Fruit fly (Drosophila melanogaster): Measurements from ENCODE around the gene CG11226.

The CG11226 gene

dm6 chr3L:22837651-22838614 lies 1.1 kb downstream of the CG11226 start (continued):
- no peak for TF ChIP-seq CG2129 (GFP tag; IDR thresholded peaks at IDR 0.05; ENCODE audit: partially characterized antibody)
- TF ChIP-seq CG14050 (GFP tag; IDR thresholded peaks at IDR 0.05): no peak
- TF ChIP-seq CG10543 (GFP tag; optimal IDR thresholded peaks at IDR 0.05): peak; percentile 76
- TF ChIP-seq CG11695 (GFP tag; IDR thresholded peaks at IDR 0.05): no peak
- TF ChIP-seq CG33557 (GFP tag; optimal IDR thresholded peaks at IDR 0.05): no peak
- 0 out of 3 replicates have a peak, but pooled peaks have one; percentile 34 for TF ChIP-seq hb (GFP tag; IDR thresholded peaks at IDR 0.05; ENCODE audit: partially characterized antibody)
- peak; percentile 30 for TF ChIP-seq grn (GFP tag; optimal IDR thresholded peaks at IDR 0.05)
- no peak for TF ChIP-seq stwl (tag; optimal IDR thresholded peaks at IDR 0.05)
- peak; percentile 99 for TF ChIP-seq GATAe (GFP tag; conservative IDR thresholded peaks at IDR 0.05)
- 0 out of 2 replicates have a peak, but pooled peaks have one; percentile 22 for TF ChIP-seq sna (GFP tag; IDR thresholded peaks at IDR 0.05; ENCODE audit: partially characterized antibody)
- TF ChIP-seq Mes4 (GFP tag; optimal IDR thresholded peaks at IDR 0.05): no peak
- TF ChIP-seq cg (GFP tag; optimal IDR thresholded peaks at IDR 0.05): peak; percentile 42
- TF ChIP-seq sr (GFP tag; IDR thresholded peaks at IDR 0.05): peak; percentile 10; the same call in 1 of the 3 replicates
- peak; percentile 47 for TF ChIP-seq lab (GFP tag; optimal IDR thresholded peaks at IDR 0.05)
- peak; percentile 71 for TF ChIP-seq Deaf1 (tag; optimal IDR thresholded peaks at IDR 0.05)
- peak; percentile 76 for TF ChIP-seq Adf1 (GFP tag; IDR thresholded peaks at IDR 0.05)
- peak; percentile 53; the same call in 1 of the 2 replicates for TF ChIP-seq CG31224 (GFP tag; IDR thresholded peaks at IDR 0.05)
- no peak for TF ChIP-seq CG8765 (GFP tag; IDR thresholded peaks at IDR 0.05)
- peak; percentile 29 for TF ChIP-seq CG18599 (GFP tag; optimal IDR thresholded peaks at IDR 0.05)
- peak; percentile 77 for TF ChIP-seq CG13894 (tag; optimal IDR thresholded peaks at IDR 0.05)
- TF ChIP-seq pho (GFP tag; optimal IDR thresholded peaks at IDR 0.05): peak; percentile 9
- TF ChIP-seq klu (GFP tag; IDR thresholded peaks at IDR 0.05): no peak
- peak; percentile 1 for TF ChIP-seq CG10147 (GFP tag; optimal IDR thresholded peaks at IDR 0.05)
- no peak for TF ChIP-seq CG18619 (GFP tag; optimal IDR thresholded peaks at IDR 0.05)
- TF ChIP-seq CG4360 (GFP tag; IDR thresholded peaks at IDR 0.05): peak; percentile 48; the same call in 1 of the 2 replicates

dm6 chr3L:22839243-22839642 lies 2.4 kb downstream of the CG11226 start:
- TF ChIP-seq Pdp1 (GFP tag; optimal IDR thresholded peaks at IDR 0.05) (peak in 1 of 2 experiments; percentile 48), row (GFP tag; IDR thresholded peaks at IDR 0.05) (no peak), CG1832 (GFP tag; optimal IDR thresholded peaks at IDR 0.05) (peak; percentile 46)

- TF ChIP-seq onecut (GFP tag; IDR thresholded peaks at IDR 0.05) (no peak), Dref (GFP tag; IDR thresholded peaks at IDR 0.05) (no peak), sd (tag; optimal IDR thresholded peaks at IDR 0.05) (no peak), CG30403 (GFP tag; optimal IDR thresholded peaks at IDR 0.05) (no peak), chinmo (GFP tag; IDR thresholded peaks at IDR 0.05; ENCODE audit: partially characterized antibody) (0 out of 4 replicates have a peak, but pooled peaks have one; percentile 67), run (tag; optimal IDR thresholded peaks at IDR 0.05) (no peak), Trl (optimal IDR thresholded peaks at IDR 0.05) (peak; percentile 56 to 67), Trl (GFP tag; optimal IDR thresholded peaks at IDR 0.05) (no peak), pho (GFP tag; optimal IDR thresholded peaks at IDR 0.05) (no peak), Oaz (GFP tag; IDR thresholded peaks at IDR 0.05) (no peak), CG17361 (GFP tag; IDR thresholded peaks at IDR 0.05) (no peak), ewg (GFP tag; optimal IDR thresholded peaks at IDR 0.05) (peak; percentile 94), mam (GFP tag; optimal IDR thresholded peaks at IDR 0.05) (no peak), sens (GFP tag) (peak; percentile 14), CG2199 (GFP tag; IDR thresholded peaks at IDR 0.05) (no peak), jumu (GFP tag; optimal IDR thresholded peaks at IDR 0.05) (no peak), CG13123 (GFP tag; optimal IDR thresholded peaks at IDR 0.05) (no peak), CG10267 (tag; optimal IDR thresholded peaks at IDR 0.05) (no peak), Ets97D (GFP tag; optimal IDR thresholded peaks at IDR 0.05) (no peak), Stat92E (GFP tag; optimal IDR thresholded peaks at IDR 0.05) (no peak)
Measured at dm6 chr3L:22839726-22840228, 2.9 kb downstream of the CG11226 start.

Data from whole organism, embryonic.